Fruit fly (Drosophila melanogaster) whole organism, embryonic: ENCODE data around the gene SoxN.

ENCODE experiments used
- Asciz ChIP-seq: fragments of 200-800 bp; sonication (Bioruptor generic); optimal IDR thresholded peaks from 2 replicates; lab custom pipeline; 2017; ENCODE audit warnings: missing biosample characterization, mild to moderate bottlenecking, missing genetic modification characterization, missing genetic modification reagents
- Blimp-1 ChIP-seq: fragments of 200-800 bp; sonication (Bioruptor generic); optimal IDR thresholded peaks from 3 replicates; lab custom pipeline; 2018; ENCODE audit warnings: missing biosample characterization, missing genetic modification characterization, mild to moderate bottlenecking, moderate library complexity, missing genetic modification reagents
- CG10565 ChIP-seq: fragments of 200-800 bp; sonication (Bioruptor generic); optimal IDR thresholded peaks from 3 replicates; lab custom pipeline; 2016; ENCODE audit warnings: missing biosample characterization, mild to moderate bottlenecking, missing genetic modification characterization
- CG11085 ChIP-seq: fragments of 200-800 bp; sonication (Bioruptor generic); IDR thresholded peaks from 2 replicates; pipeline ENCODE4 v1.3.6; 2022; ENCODE audit warnings: missing biosample characterization, missing genetic modification characterization
- CG11398 ChIP-seq: fragments of 200-800 bp; sonication (Bioruptor generic); optimal IDR thresholded peaks from 2 replicates; lab custom pipeline; 2016; ENCODE audit warnings: missing biosample characterization, missing genetic modification characterization
- CG1529 ChIP-seq: fragments of 200-800 bp; sonication (Bioruptor generic); optimal IDR thresholded peaks from 3 replicates; lab custom pipeline; 2018; ENCODE audit warnings: missing biosample characterization, missing genetic modification characterization
- CG15479 ChIP-seq: fragments of 200-800 bp; sonication (Bioruptor generic); optimal IDR thresholded peaks from 3 replicates; lab custom pipeline; 2019; ENCODE audit warnings: missing biosample characterization, mild to moderate bottlenecking, missing genetic modification characterization, moderate library complexity
- CG2199 ChIP-seq: fragments of 200-800 bp; sonication (Bioruptor generic); IDR thresholded peaks from 3 replicates; pipeline ENCODE4 v1.3.6; 2022; ENCODE audit warnings: missing biosample characterization, missing genetic modification characterization
- CG2202 ChIP-seq: fragments of 200-800 bp; sonication (Bioruptor generic); optimal IDR thresholded peaks from 2 replicates; lab custom pipeline; 2018; ENCODE audit warnings: missing biosample characterization, mild to moderate bottlenecking, missing genetic modification characterization
- CG3163 ChIP-seq: fragments of 200-800 bp; sonication (Bioruptor generic); optimal IDR thresholded peaks from 3 replicates; lab custom pipeline; 2016; ENCODE audit warnings: missing biosample characterization, missing genetic modification characterization
- CG33213 ChIP-seq: fragments of 200-800 bp; sonication (Bioruptor generic); optimal IDR thresholded peaks from 3 replicates; lab custom pipeline; 2016; ENCODE audit warnings: missing biosample characterization, missing genetic modification characterization
- CG34376 ChIP-seq: fragments of 200-800 bp; sonication (Bioruptor generic); optimal IDR thresholded peaks from 2 replicates; lab custom pipeline; 2018; ENCODE audit warnings: missing biosample characterization, mild to moderate bottlenecking, missing genetic modification characterization
- CG34422 ChIP-seq: fragments of 200-800 bp; sonication (Bioruptor generic); IDR thresholded peaks from 3 replicates; pipeline ENCODE4 v1.3.6; 2022; ENCODE audit warnings: missing biosample characterization, missing genetic modification characterization
- CG3838 ChIP-seq: fragments of 200-800 bp; sonication (Bioruptor generic); optimal IDR thresholded peaks from 3 replicates; lab custom pipeline; 2016; ENCODE audit warnings: missing biosample characterization, missing genetic modification characterization
- CG3995 ChIP-seq: fragments of 200-800 bp; sonication (Bioruptor generic); optimal IDR thresholded peaks from 3 replicates; lab custom pipeline; 2016; ENCODE audit warnings: missing biosample characterization, missing genetic modification characterization
- CG4282 ChIP-seq: fragments of 200-800 bp; sonication (Bioruptor generic); optimal IDR thresholded peaks from 2 replicates; lab custom pipeline; 2016; ENCODE audit warnings: missing biosample characterization, missing genetic modification characterization
- CG4360 ChIP-seq: fragments of 200-800 bp; sonication (Bioruptor generic); IDR thresholded peaks from 2 replicates; pipeline ENCODE4 v1.3.6; 2022; ENCODE audit warnings: missing biosample characterization, missing genetic modification characterization
- CG43689 ChIP-seq: fragments of 200-800 bp; sonication (Bioruptor generic); IDR thresholded peaks from 2 replicates; pipeline ENCODE4 v1.3.6; 2022; ENCODE audit warnings: missing biosample characterization, missing genetic modification characterization
- CG6254 ChIP-seq: fragments of 200-800 bp; sonication (Bioruptor generic); optimal IDR thresholded peaks from 3 replicates; lab custom pipeline; 2017; ENCODE audit warnings: mild to moderate bottlenecking, missing biosample characterization, missing genetic modification reagents, missing genetic modification characterization
- CG6683 ChIP-seq: fragments of 200-800 bp; sonication (Bioruptor generic); optimal IDR thresholded peaks from 2 replicates; lab custom pipeline; 2017; ENCODE audit warnings: missing biosample characterization, mild to moderate bottlenecking, missing genetic modification characterization, missing genetic modification reagents
- CG7271 ChIP-seq: fragments of 200-800 bp; sonication (Bioruptor generic); optimal IDR thresholded peaks from 2 replicates; lab custom pipeline; 2018; ENCODE audit warnings: missing biosample characterization, mild to moderate bottlenecking, missing genetic modification characterization, moderate library complexity
- CG7357 ChIP-seq: fragments of 200-800 bp; sonication (Bioruptor generic); IDR thresholded peaks from 3 replicates; pipeline ENCODE4 v1.3.6; 2022; ENCODE audit warnings: missing biosample characterization, missing genetic modification characterization
- D ChIP-seq, 2 experiments: fragments of 200-800 bp in 1 of 2; fragments of >200 bp in 1 of 2; sonication (Bioruptor generic) in 1 of 2; optimal IDR thresholded peaks; 2 replicates in 1 of 2; 3 replicates in 1 of 2; lab custom pipeline; 2017; ENCODE audit warnings: mild to moderate bottlenecking in 1 of 2, missing biosample characterization in 1 of 2, missing genetic modification characterization in 1 of 2, missing genetic modification reagents in 1 of 2
- D19A ChIP-seq: fragments of 200-800 bp; optimal IDR thresholded peaks from 3 replicates; lab custom pipeline; 2019; ENCODE audit warnings: missing biosample characterization, mild to moderate bottlenecking, missing genetic modification characterization, moderate library complexity
- Dll ChIP-seq: fragments of 200-800 bp; sonication (Bioruptor generic); IDR thresholded peaks from 4 replicates; pipeline ENCODE4 v1.3.6; 2022; ENCODE audit warnings: missing biosample characterization, missing genetic modification characterization; ENCODE audit not compliant: partially characterized antibody
- Hey ChIP-seq: fragments of 200-800 bp; sonication (Bioruptor generic); optimal IDR thresholded peaks from 3 replicates; lab custom pipeline; 2018; ENCODE audit warnings: missing biosample characterization, mild to moderate bottlenecking, missing genetic modification characterization
- Kr ChIP-seq: fragments of 200-800 bp; sonication (Bioruptor generic); optimal IDR thresholded peaks from 2 replicates; lab custom pipeline; 2017; ENCODE audit warnings: missing biosample characterization, mild to moderate bottlenecking, missing genetic modification characterization
- Side ChIP-seq: fragments of 200-800 bp; sonication (Bioruptor generic); optimal IDR thresholded peaks from 2 replicates; lab custom pipeline; 2016; ENCODE audit warnings: missing biosample characterization, missing genetic modification characterization
- Sox100B ChIP-seq: fragments of 200-800 bp; sonication (Bioruptor generic); optimal IDR thresholded peaks from 3 replicates; lab custom pipeline; 2018; ENCODE audit warnings: missing biosample characterization, mild to moderate bottlenecking, missing genetic modification characterization
- Taf1 ChIP-seq: fragments of 200-800 bp; sonication (Bioruptor generic); IDR thresholded peaks from 2 replicates; pipeline ENCODE4 v1.3.6; 2022; ENCODE audit warnings: missing biosample characterization, missing genetic modification characterization
- Xbp1 ChIP-seq: fragments of 200-800 bp; sonication (Bioruptor generic); optimal IDR thresholded peaks from 3 replicates; lab custom pipeline; 2016; ENCODE audit warnings: missing biosample characterization, mild to moderate bottlenecking, missing genetic modification characterization
- ase ChIP-seq: fragments of 200-800 bp; sonication (Bioruptor generic); IDR thresholded peaks from 3 replicates; pipeline ENCODE4 v1.3.6; 2022; ENCODE audit warnings: missing biosample characterization, missing genetic modification characterization
- btn ChIP-seq: fragments of 200-800 bp; sonication (Bioruptor generic); optimal IDR thresholded peaks from 2 replicates; lab custom pipeline; 2016; ENCODE audit warnings: missing biosample characterization, missing genetic modification characterization
- cad ChIP-seq: fragments of >200 bp; optimal IDR thresholded peaks from 2 replicates; lab custom pipeline; 2017; ENCODE audit warnings: missing biosample characterization, missing genetic modification characterization
- dmrt99B ChIP-seq: fragments of 200-800 bp; sonication (Bioruptor generic); optimal IDR thresholded peaks from 2 replicates; lab custom pipeline; 2018; ENCODE audit warnings: missing biosample characterization, mild to moderate bottlenecking, missing genetic modification characterization, moderate library complexity
- gcm ChIP-seq: fragments of 200-800 bp; sonication (Bioruptor generic); optimal IDR thresholded peaks from 2 replicates; lab custom pipeline; 2019; ENCODE audit warnings: missing biosample characterization, mild to moderate bottlenecking, missing genetic modification characterization, moderate library complexity
- grau ChIP-seq: fragments of 200-800 bp; optimal IDR thresholded peaks from 3 replicates; lab custom pipeline; 2019; ENCODE audit warnings: missing biosample characterization, mild to moderate bottlenecking, missing genetic modification characterization, moderate library complexity
- kni ChIP-seq: fragments of 200-800 bp; sonication (Bioruptor generic); optimal IDR thresholded peaks from 3 replicates; lab custom pipeline; 2017; ENCODE audit warnings: mild to moderate bottlenecking, missing biosample characterization, missing genetic modification reagents, missing genetic modification characterization
- nerfin-1 ChIP-seq: fragments of 200-800 bp; sonication (Bioruptor generic); optimal IDR thresholded peaks from 3 replicates; lab custom pipeline; 2019; ENCODE audit warnings: missing biosample characterization, mild to moderate bottlenecking, missing genetic modification characterization, moderate library complexity
- onecut ChIP-seq: fragments of 200-800 bp; sonication (Bioruptor generic); IDR thresholded peaks from 2 replicates; pipeline ENCODE4 v1.3.6; 2022; ENCODE audit warnings: missing biosample characterization, missing genetic modification characterization
- pfk ChIP-seq: fragments of 200-800 bp; sonication (Bioruptor generic); optimal IDR thresholded peaks from 2 replicates; lab custom pipeline; 2018; ENCODE audit warnings: missing biosample characterization, mild to moderate bottlenecking, missing genetic modification characterization, moderate library complexity
- schlank ChIP-seq: fragments of 200-800 bp; sonication (Bioruptor generic); optimal IDR thresholded peaks from 2 replicates; lab custom pipeline; 2018; ENCODE audit warnings: missing biosample characterization, mild to moderate bottlenecking, missing genetic modification characterization
- sens ChIP-seq: fragments of 200-800 bp; sonication (Bioruptor generic); peaks from one replicate; lab custom pipeline; 2016; ENCODE audit warnings: missing biosample characterization, missing genetic modification characterization
- tll ChIP-seq, 2 experiments: fragments of 200-800 bp in 1 of 2; fragments of >200 bp in 1 of 2; sonication (Bioruptor generic) in 1 of 2; optimal IDR thresholded peaks; 2 replicates each; lab custom pipeline; 2017 to 2019; ENCODE audit warnings: missing biosample characterization in 2 of 2, missing genetic modification characterization in 2 of 2, mild to moderate bottlenecking in 1 of 2, moderate library complexity in 1 of 2
- twi ChIP-seq: fragments of 200-800 bp; optimal IDR thresholded peaks from 2 replicates; lab custom pipeline; 2019; ENCODE audit warnings: missing biosample characterization, mild to moderate bottlenecking, missing genetic modification characterization, moderate library complexity
- vfl ChIP-seq: fragments of 200-800 bp; sonication (Bioruptor generic); optimal IDR thresholded peaks from 2 replicates; lab custom pipeline; 2016; ENCODE audit warnings: missing biosample characterization, missing genetic modification characterization
- vvl ChIP-seq: fragments of 200-800 bp; sonication (Bioruptor generic); IDR thresholded peaks from 2 replicates; pipeline ENCODE4 v1.3.6; 2022; ENCODE audit warnings: missing biosample characterization, missing genetic modification characterization
- yki ChIP-seq: fragments of >200 bp; optimal IDR thresholded peaks from 3 replicates; lab custom pipeline; 2018
- zen ChIP-seq: fragments of 200-800 bp; sonication (Bioruptor generic); optimal IDR thresholded peaks from 3 replicates; lab custom pipeline; 2018; ENCODE audit warnings: missing biosample characterization, mild to moderate bottlenecking, missing genetic modification characterization, moderate library complexity

SoxN gene

DNA sequence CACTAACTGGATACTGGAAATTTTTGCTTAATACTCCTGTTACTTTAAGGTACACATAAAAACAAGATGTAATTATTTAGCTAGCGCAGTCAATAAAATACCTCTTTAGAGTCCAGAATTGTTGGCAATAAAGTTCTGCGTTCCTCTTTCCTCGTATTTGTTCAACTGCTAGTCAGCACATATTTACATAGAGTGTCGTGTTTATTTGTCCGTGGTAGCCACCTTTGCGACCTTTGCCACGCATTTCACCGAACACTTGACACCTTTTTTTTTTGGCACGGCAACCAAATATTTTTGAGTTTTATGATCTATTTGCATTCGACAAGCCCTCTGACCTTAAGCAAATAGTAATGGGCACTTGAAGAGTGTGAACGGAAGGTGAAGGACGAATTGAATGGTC, 20.5 kb downstream of the SoxN start (continued):
- TF ChIP-seq CG43689 (GFP tag; lab: Robert Waterston, UW) (0 out of 2 replicates have a peak, but pooled peaks have one; percentile 10), vfl (GFP tag; lab: Kevin White, UChicago) (peak; percentile 78), CG34422 (GFP tag; lab: Robert Waterston, UW) (no peak), CG6254 (GFP tag; lab: Kevin White, UChicago) (peak; percentile 55), D19A (tag; lab: Kevin White, UChicago) (peak; percentile 25), CG3838 (GFP tag; lab: Kevin White, UChicago) (peak; percentile 48), Hey (tag; lab: Kevin White, UChicago) (peak; percentile 71), Dll (GFP tag; lab: Robert Waterston, UW) (no peak), CG33213 (GFP tag; lab: Kevin White, UChicago) (peak; percentile 82), CG6683 (GFP tag; lab: Kevin White, UChicago) (peak; percentile 32), Taf1 (GFP tag; lab: Robert Waterston, UW) (no peak), Asciz (peak; percentile 67), dmrt99B (tag; lab: Kevin White, UChicago) (peak; percentile 30), Sox100B (GFP tag; lab: Kevin White, UChicago) (peak; percentile 22), CG7357 (GFP tag; lab: Robert Waterston, UW) (no peak), CG11398 (GFP tag; lab: Kevin White, UChicago) (peak; percentile 94), Xbp1 (peak; percentile 1), schlank (tag; lab: Kevin White, UChicago) (peak; percentile 87), CG34376 (no peak), CG11085 (GFP tag; lab: Robert Waterston, UW) (no peak), Side (peak; percentile 80), CG10565 (GFP tag; lab: Kevin White, UChicago) (no peak), grau (tag; lab: Kevin White, UChicago) (peak; percentile 62), pfk (no peak), CG4282 (GFP tag; lab: Kevin White, UChicago) (peak; percentile 40), CG1529 (GFP tag; lab: Kevin White, UChicago) (peak; percentile 86), CG3163 (GFP tag; lab: Kevin White, UChicago) (peak; percentile 77), CG3995 (GFP tag; lab: Kevin White, UChicago) (no peak)

DNA sequence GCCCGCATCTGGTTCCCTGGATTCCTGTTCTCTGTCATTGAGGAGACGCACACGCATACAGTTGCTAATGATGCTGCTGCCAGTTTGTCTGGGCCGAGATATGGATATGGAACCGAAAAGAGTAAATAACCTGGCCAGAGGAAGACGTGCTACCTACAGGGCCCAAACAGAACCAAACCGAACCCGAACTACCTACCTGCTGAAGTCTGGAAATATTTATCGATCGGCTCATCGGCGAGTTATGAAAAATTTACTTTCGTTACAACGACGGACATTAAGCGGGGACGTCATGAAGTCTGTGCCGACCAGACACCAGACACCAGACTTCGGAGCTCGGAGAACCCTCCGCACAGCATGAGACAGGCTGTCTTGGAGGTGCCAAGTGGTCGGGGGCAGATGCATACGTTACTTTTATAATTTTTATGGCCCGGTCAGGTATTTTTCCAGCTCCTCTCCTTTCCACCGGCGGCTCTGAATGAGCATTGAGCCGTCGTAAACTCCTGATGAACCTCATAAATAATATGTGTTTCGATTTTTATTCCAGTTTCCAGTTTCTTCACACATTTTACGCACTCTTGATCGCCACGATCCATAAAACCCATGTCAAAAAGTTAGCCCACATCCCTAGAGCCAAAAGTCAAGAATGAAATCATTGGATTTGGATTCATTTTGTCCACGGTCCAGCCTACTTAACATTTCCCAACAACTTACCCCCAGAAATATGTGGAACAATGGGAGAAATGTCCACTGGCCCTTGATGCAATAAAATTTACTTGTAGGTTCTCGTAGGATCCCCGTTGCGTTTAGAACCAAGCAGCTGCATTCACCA, 21.5 kb downstream of the SoxN start:
- TF ChIP-seq kni: peak; percentile 82
- no peak for TF ChIP-seq ase
- TF ChIP-seq btn (GFP tag; lab: Kevin White, UChicago): no peak
- TF ChIP-seq vvl (GFP tag; lab: Robert Waterston, UW): 0 out of 2 replicates have a peak, but pooled peaks have one; percentile 13
- TF ChIP-seq zen (tag; lab: Kevin White, UChicago): peak; percentile 99
- peak; percentile 29 for TF ChIP-seq gcm (GFP tag; lab: Kevin White, UChicago)
- TF ChIP-seq CG15479 (GFP tag; lab: Kevin White, UChicago): peak; percentile 65
- peak; percentile 78; the same call in 2 of the 3 replicates for TF ChIP-seq CG2199 (GFP tag; lab: Robert Waterston, UW)
- peak in 1 of 2 experiments; percentile 91 for TF ChIP-seq tll (GFP tag; optimal IDR thresholded peaks at IDR 0.05; lab: Kevin White, UChicago)
- peak; percentile 32 for TF ChIP-seq Kr (GFP tag; lab: Kevin White, UChicago)
- TF ChIP-seq twi (tag; lab: Kevin White, UChicago): peak; percentile 45
- peak; percentile 6 for TF ChIP-seq CG7271 (tag; lab: Kevin White, UChicago)
- TF ChIP-seq onecut: peak; percentile 36; the same call in 1 of the 2 replicates
- TF ChIP-seq CG4360 (GFP tag; lab: Robert Waterston, UW): no peak
- peak; percentile 94 for TF ChIP-seq cad (GFP tag; lab: Kevin White, UChicago)
- TF ChIP-seq sens (GFP tag; lab: Kevin White, UChicago): peak; percentile 61
- no peak for TF ChIP-seq CG2202 (tag; lab: Kevin White, UChicago)
- TF ChIP-seq D (optimal IDR thresholded peaks at IDR 0.05; lab: Kevin White, UChicago): peak; percentile 65
- no peak for TF ChIP-seq D (GFP tag; optimal IDR thresholded peaks at IDR 0.05; lab: Kevin White, UChicago)
- no peak for TF ChIP-seq nerfin-1 (tag; lab: Kevin White, UChicago)
- TF ChIP-seq yki (lab: Kevin White, UChicago): no peak
- TF ChIP-seq Blimp-1 (GFP tag; lab: Kevin White, UChicago): peak; percentile 63
